Worm (Caenorhabditis elegans) whole organism, L1 larva: Measurements from ENCODE around the gene Y42A5A.5.

ENCODE experiments used
- C34B4.2 ChIP-seq: sonication (generic microtip); optimal IDR thresholded peaks from 2 replicates; lab custom pipeline; 2017; ENCODE audit warnings: mild to moderate bottlenecking, missing genetic modification characterization, missing compliant biosample characterization
- F16B12.6 ChIP-seq: fragments of 150-350 bp; optimal IDR thresholded peaks from 2 replicates; lab custom pipeline; 2014; ENCODE audit warnings: missing biosample characterization, missing genetic modification characterization
- aha-1 ChIP-seq: fragments of 150-350 bp; optimal IDR thresholded peaks from 2 replicates; lab custom pipeline; 2014; ENCODE audit warnings: missing biosample characterization, missing genetic modification characterization
- blmp-1 ChIP-seq: fragments of 150-350 bp; optimal IDR thresholded peaks from 2 replicates; lab custom pipeline; 2014; ENCODE audit warnings: missing biosample characterization, missing genetic modification characterization
- ceh-63 ChIP-seq: fragments of 200-800 bp; sonication (Bioruptor generic); optimal IDR thresholded peaks from 2 replicates; lab custom pipeline; 2018; ENCODE audit warnings: mild to moderate bottlenecking, missing genetic modification characterization, missing compliant biosample characterization
- ceh-90 ChIP-seq: sonication (generic microtip); optimal IDR thresholded peaks from 2 replicates; lab custom pipeline; 2016; ENCODE audit warnings: missing genetic modification characterization, missing compliant biosample characterization
- ces-1 ChIP-seq: fragments of 150-350 bp; optimal IDR thresholded peaks from 2 replicates; lab custom pipeline; 2014; ENCODE audit warnings: missing biosample characterization, missing genetic modification reagents, missing genetic modification characterization
- dsc-1 ChIP-seq: sonication (generic microtip); optimal IDR thresholded peaks from 2 replicates; lab custom pipeline; 2016; ENCODE audit warnings: mild to moderate bottlenecking, missing genetic modification characterization, missing compliant biosample characterization
- efl-1 ChIP-seq, 4 experiments: fragments of 150-350 bp; optimal IDR thresholded peaks in 3 of 4; peaks in 1 of 4; 1 replicate in 1 of 4; 2 replicates in 3 of 4; lab custom pipeline; 2014; ENCODE audit warnings: missing biosample characterization in 2 of 4, missing genetic modification characterization in 2 of 4, missing genetic modification reagents in 2 of 4
- efl-3 ChIP-seq: fragments of 200-800 bp; sonication (Bioruptor generic); optimal IDR thresholded peaks from 2 replicates; lab custom pipeline; 2018; ENCODE audit warnings: mild to moderate bottlenecking, missing genetic modification characterization, missing compliant biosample characterization
- egl-27 ChIP-seq, 2 experiments: fragments of 150-350 bp in 1 of 2; sonication (generic microtip); optimal IDR thresholded peaks; 3 replicates each; lab custom pipeline; 2017 to 2018; ENCODE audit warnings: missing biosample characterization in 2 of 2, missing genetic modification characterization in 2 of 2, missing genetic modification reagents in 2 of 2
- elt-2 ChIP-seq: sonication (generic microtip); optimal IDR thresholded peaks from 2 replicates; lab custom pipeline; 2016; ENCODE audit warnings: missing genetic modification characterization, mild to moderate bottlenecking, inconsistent platforms, missing compliant biosample characterization, missing genetic modification reagents
- fkh-4 ChIP-seq: sonication (generic microtip); optimal IDR thresholded peaks from 2 replicates; lab custom pipeline; 2016; ENCODE audit warnings: missing compliant biosample characterization, missing genetic modification characterization, borderline replicate concordance
- fkh-8 ChIP-seq: sonication (generic microtip); optimal IDR thresholded peaks from 2 replicates; lab custom pipeline; 2016; ENCODE audit warnings: mild to moderate bottlenecking, missing genetic modification characterization, missing compliant biosample characterization
- fos-1 ChIP-seq: fragments of 150-350 bp; optimal IDR thresholded peaks from 2 replicates; lab custom pipeline; 2014; ENCODE audit warnings: missing biosample characterization, missing genetic modification characterization
- grh-1 ChIP-seq: fragments of 200-800 bp; sonication (Bioruptor generic); IDR thresholded peaks from 2 replicates; pipeline ENCODE4 v1.3.6; 2022; ENCODE audit warnings: missing genetic modification reagents, missing genetic modification characterization, missing compliant biosample characterization
- hlh-17 ChIP-seq: fragments of 200-800 bp; sonication (Bioruptor generic); optimal IDR thresholded peaks from 2 replicates; lab custom pipeline; 2018; ENCODE audit warnings: missing genetic modification characterization, mild to moderate bottlenecking, missing compliant biosample characterization, moderate library complexity, borderline replicate concordance
- isw-1 ChIP-seq: fragments of 200-800 bp; sonication (Bioruptor generic); IDR thresholded peaks from 2 replicates; pipeline ENCODE4 v1.3.6; 2022; ENCODE audit warnings: missing genetic modification characterization, missing compliant biosample characterization
- lin-13 ChIP-seq: fragments of 150-350 bp; optimal IDR thresholded peaks from 2 replicates; lab custom pipeline; 2014; ENCODE audit warnings: missing biosample characterization, missing genetic modification reagents, missing genetic modification characterization
- lin-14 ChIP-seq: fragments of 200-800 bp; sonication (Bioruptor generic); optimal IDR thresholded peaks from 2 replicates; lab custom pipeline; 2018; ENCODE audit warnings: mild to moderate bottlenecking, missing genetic modification characterization, moderate library complexity, missing compliant biosample characterization
- lin-15B ChIP-seq: fragments of 150-350 bp; sonication (generic microtip); optimal IDR thresholded peaks from 3 replicates; lab custom pipeline; 2014; ENCODE audit warnings: missing biosample characterization, missing genetic modification characterization
- lin-35 ChIP-seq, 2 experiments: fragments of 150-350 bp; optimal IDR thresholded peaks; 2 replicates each; lab custom pipeline; 2014; ENCODE audit warnings: missing biosample characterization in 2 of 2, missing genetic modification characterization in 2 of 2, missing genetic modification reagents in 2 of 2
- lsy-2 ChIP-seq, 2 experiments: fragments of 150-350 bp; optimal IDR thresholded peaks; 2 replicates each; lab custom pipeline; 2014; ENCODE audit warnings: missing biosample characterization in 2 of 2, missing genetic modification characterization in 2 of 2
- mab-9 ChIP-seq: fragments of 200-800 bp; sonication (Bioruptor generic); IDR thresholded peaks from 2 replicates; pipeline ENCODE4 v1.3.6; 2022; ENCODE audit warnings: missing genetic modification reagents, missing genetic modification characterization, missing compliant biosample characterization
- mdl-1 ChIP-seq, 2 experiments: fragments of 150-350 bp; optimal IDR thresholded peaks; 2 replicates each; lab custom pipeline; 2014 to 2017; ENCODE audit warnings: missing biosample characterization in 2 of 2, missing genetic modification characterization in 2 of 2, inconsistent platforms in 1 of 2
- mep-1 ChIP-seq: fragments of 150-350 bp; optimal IDR thresholded peaks from 2 replicates; lab custom pipeline; 2014; ENCODE audit warnings: missing biosample characterization, missing genetic modification characterization
- nhr-11 ChIP-seq: fragments of 150-350 bp; optimal IDR thresholded peaks from 2 replicates; lab custom pipeline; 2014; ENCODE audit warnings: missing biosample characterization, missing genetic modification characterization
- nhr-12 ChIP-seq: sonication (generic microtip); optimal IDR thresholded peaks from 2 replicates; lab custom pipeline; 2017; ENCODE audit warnings: missing biosample characterization, missing genetic modification characterization
- nhr-19 ChIP-seq: fragments of 200-800 bp; sonication (Bioruptor generic); conservative IDR thresholded peaks from 2 replicates; pipeline ENCODE4 v1.3.6; 2022; ENCODE audit warnings: missing genetic modification characterization, missing compliant biosample characterization
- nhr-20 ChIP-seq: sonication (generic microtip); optimal IDR thresholded peaks from 2 replicates; lab custom pipeline; 2016; ENCODE audit warnings: mild to moderate bottlenecking, missing genetic modification characterization, missing compliant biosample characterization
- nhr-237 ChIP-seq: fragments of 150-350 bp; optimal IDR thresholded peaks from 2 replicates; lab custom pipeline; 2014; ENCODE audit warnings: missing biosample characterization, missing genetic modification characterization
- nhr-71 ChIP-seq: sonication (generic microtip); optimal IDR thresholded peaks from 2 replicates; lab custom pipeline; 2016; ENCODE audit warnings: mild to moderate bottlenecking, missing genetic modification characterization, moderate library complexity, missing compliant biosample characterization
- nhr-76 ChIP-seq: sonication (generic microtip); optimal IDR thresholded peaks from 2 replicates; lab custom pipeline; 2017; ENCODE audit warnings: missing biosample characterization, missing genetic modification characterization
- nhr-85 ChIP-seq: sonication (generic microtip); peaks from one replicate; lab custom pipeline; 2016; ENCODE audit warnings: missing genetic modification characterization, inconsistent platforms, missing compliant biosample characterization
- pag-3 ChIP-seq: sonication (generic microtip); optimal IDR thresholded peaks from 2 replicates; lab custom pipeline; 2017; ENCODE audit warnings: missing genetic modification characterization, mild to moderate bottlenecking, missing compliant biosample characterization, antibody characterized with exemption, borderline replicate concordance; ENCODE audit not compliant: insufficient read depth
- pax-3 ChIP-seq: fragments of 200-800 bp; sonication (Bioruptor generic); optimal IDR thresholded peaks from 2 replicates; lab custom pipeline; 2018; ENCODE audit warnings: mild to moderate bottlenecking, missing genetic modification characterization, moderate library complexity, missing compliant biosample characterization
- rnt-1 ChIP-seq: sonication (generic microtip); optimal IDR thresholded peaks from 2 replicates; lab custom pipeline; 2016; ENCODE audit warnings: mild to moderate bottlenecking, missing genetic modification characterization, moderate library complexity, missing compliant biosample characterization
- skn-1 ChIP-seq: fragments of 150-350 bp; optimal IDR thresholded peaks from 2 replicates; lab custom pipeline; 2014; ENCODE audit warnings: missing biosample characterization, missing genetic modification characterization
- snu-23 ChIP-seq: sonication (generic microtip); optimal IDR thresholded peaks from 2 replicates; lab custom pipeline; 2016; ENCODE audit warnings: missing genetic modification characterization, missing compliant biosample characterization
- sup-37 ChIP-seq: fragments of 200-800 bp; sonication (Bioruptor generic); optimal IDR thresholded peaks from 2 replicates; lab custom pipeline; 2018; ENCODE audit warnings: mild to moderate bottlenecking, missing genetic modification characterization, missing compliant biosample characterization
- swsn-7 ChIP-seq: sonication (generic microtip); optimal IDR thresholded peaks from 2 replicates; lab custom pipeline; 2016; ENCODE audit warnings: missing genetic modification characterization, missing compliant biosample characterization
- tbx-2 ChIP-seq: sonication (generic microtip); optimal IDR thresholded peaks from 2 replicates; lab custom pipeline; 2016; ENCODE audit warnings: missing genetic modification characterization, missing compliant biosample characterization
- tlp-1 ChIP-seq: fragments of 150-350 bp; optimal IDR thresholded peaks from 2 replicates; lab custom pipeline; 2014; ENCODE audit warnings: missing biosample characterization, missing genetic modification characterization
- unc-62 ChIP-seq: fragments of 150-350 bp; optimal IDR thresholded peaks from 2 replicates; lab custom pipeline; 2014; ENCODE audit warnings: missing biosample characterization, missing genetic modification reagents, missing genetic modification characterization
- zag-1 ChIP-seq: fragments of 150-350 bp; optimal IDR thresholded peaks from 2 replicates; lab custom pipeline; 2014; ENCODE audit warnings: missing biosample characterization, missing genetic modification characterization
- zip-4 ChIP-seq: fragments of 200-800 bp; sonication (Bioruptor generic); optimal IDR thresholded peaks from 2 replicates; lab custom pipeline; 2018; ENCODE audit warnings: mild to moderate bottlenecking, missing genetic modification characterization, moderate library complexity, missing compliant biosample characterization
- ztf-4 ChIP-seq: fragments of 150-350 bp; optimal IDR thresholded peaks from 2 replicates; lab custom pipeline; 2014; ENCODE audit warnings: missing biosample characterization, missing genetic modification characterization

Gene Y42A5A.5

ce11 chrV:11140326-11140725 is 30.8 kb upstream of the Y42A5A.5 start:
- peak; percentile 16 for TF ChIP-seq swsn-7 (tag; lab: Kevin White, UChicago)
- TF ChIP-seq nhr-12 (tag; lab: Kevin White, UChicago): no peak
- TF ChIP-seq efl-1 (optimal IDR thresholded peaks at IDR 0.05; lab: Kevin White, UChicago): peak in 1 of 2 experiments; percentile 25
- no peak for TF ChIP-seq efl-1 (GFP tag; optimal IDR thresholded peaks at IDR 0.05 in 1 of 2; lab: Kevin White, UChicago)
- no peak for TF ChIP-seq mab-9
- TF ChIP-seq skn-1 (tag; lab: Kevin White, UChicago): no peak
- no peak for TF ChIP-seq pax-3 (tag; lab: Kevin White, UChicago)
- TF ChIP-seq grh-1 (GFP tag; lab: Robert Waterston, UW): no peak
- TF ChIP-seq ceh-90 (tag; lab: Kevin White, UChicago): no peak
- TF ChIP-seq nhr-71 (tag; lab: Kevin White, UChicago): peak; percentile 48
- peak in 1 of 2 experiments; percentile 47 for TF ChIP-seq lsy-2 (tag; optimal IDR thresholded peaks at IDR 0.05; lab: Kevin White, UChicago)
- peak; percentile 32 for TF ChIP-seq tbx-2 (tag; lab: Kevin White, UChicago)
- TF ChIP-seq dsc-1 (tag; lab: Kevin White, UChicago): peak; percentile 50
- TF ChIP-seq hlh-17 (GFP tag; lab: Kevin White, UChicago): no peak
- TF ChIP-seq lin-15B (tag; lab: Kevin White, UChicago): no peak
- peak; percentile 22 for TF ChIP-seq blmp-1 (tag; lab: Kevin White, UChicago)
- no peak for TF ChIP-seq elt-2 (tag; lab: Kevin White, UChicago)
- peak; percentile 3 for TF ChIP-seq nhr-85 (tag; lab: Kevin White, UChicago)
- peak; percentile 44 for TF ChIP-seq nhr-20 (tag; lab: Kevin White, UChicago)
- TF ChIP-seq ces-1: no peak
- TF ChIP-seq lin-35 (GFP tag; optimal IDR thresholded peaks at IDR 0.05; lab: Kevin White, UChicago): peak in 1 of 2 experiments; percentile 6
- no peak for TF ChIP-seq efl-3 (GFP tag; lab: Kevin White, UChicago)
- no peak for TF ChIP-seq lin-13 (GFP tag; lab: Kevin White, UChicago)
- TF ChIP-seq nhr-11 (tag; lab: Kevin White, UChicago): no peak
- no peak for TF ChIP-seq ceh-63
- no peak for TF ChIP-seq nhr-76
- no peak for TF ChIP-seq fos-1
- no peak for TF ChIP-seq aha-1
- no peak for TF ChIP-seq zip-4
- peak in 1 of 2 experiments; percentile 15 for TF ChIP-seq mdl-1 (tag; optimal IDR thresholded peaks at IDR 0.05; lab: Kevin White, UChicago)
- peak; percentile 13 for TF ChIP-seq snu-23 (GFP tag; lab: Kevin White, UChicago)
- TF ChIP-seq pag-3: no peak
- no peak for TF ChIP-seq sup-37 (GFP tag; lab: Kevin White, UChicago)
- TF ChIP-seq fkh-8: peak; percentile 6
- no peak for TF ChIP-seq fkh-4 (tag; lab: Kevin White, UChicago)
- TF ChIP-seq nhr-19: no peak
- no peak for TF ChIP-seq unc-62 (GFP tag; lab: Kevin White, UChicago)
- TF ChIP-seq lin-14 (GFP tag; lab: Kevin White, UChicago): peak; percentile 84
- TF ChIP-seq egl-27 (tag; optimal IDR thresholded peaks at IDR 0.05; lab: Kevin White, UChicago): no peak
- peak; percentile 41 for TF ChIP-seq rnt-1 (tag; lab: Kevin White, UChicago)
- peak; percentile 25 for TF ChIP-seq mep-1 (tag; lab: Kevin White, UChicago)

DNA sequence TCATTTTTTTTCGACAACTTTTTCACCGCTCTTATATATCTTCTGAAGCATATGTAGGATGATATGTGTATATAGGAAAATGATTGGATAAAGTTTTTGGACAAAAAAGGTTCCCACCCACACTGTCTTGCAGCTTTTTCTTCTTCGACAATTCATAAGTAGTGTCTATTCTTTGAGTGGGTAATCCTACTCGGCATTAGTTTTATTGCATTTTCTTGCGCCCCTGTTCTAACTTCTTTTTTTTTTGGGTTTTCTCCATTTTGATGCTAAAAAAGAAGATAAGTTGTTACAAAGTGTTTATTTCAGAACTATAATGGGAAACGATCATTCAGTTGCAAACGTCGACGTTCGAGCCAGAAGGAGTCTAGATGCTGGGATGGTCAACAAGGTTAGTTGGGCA is 24.7 kb upstream of the Y42A5A.5 start, which contains the start of gene glb-3:
Gene glb-3, plus strand, starts transcription at position 301 of the 400 bp plus-strand sequence.
- no peak for TF ChIP-seq zag-1
- TF ChIP-seq nhr-85 (tag; lab: Kevin White, UChicago): no peak
- no peak for TF ChIP-seq tlp-1 (tag; lab: Kevin White, UChicago)
- no peak for TF ChIP-seq nhr-237 (tag; lab: Kevin White, UChicago)
- no peak for TF ChIP-seq isw-1 (GFP tag; lab: Robert Waterston, UW)
- TF ChIP-seq nhr-76: no peak
- TF ChIP-seq nhr-11 (tag; lab: Kevin White, UChicago): no peak
- TF ChIP-seq egl-27 (tag; optimal IDR thresholded peaks at IDR 0.05; lab: Kevin White, UChicago): no peak
- no peak for TF ChIP-seq lin-14 (GFP tag; lab: Kevin White, UChicago)
- TF ChIP-seq F16B12.6 (tag; lab: Kevin White, UChicago): no peak
- TF ChIP-seq ztf-4 (tag; lab: Kevin White, UChicago): no peak
- no peak for TF ChIP-seq C34B4.2
- no peak for TF ChIP-seq fkh-4 (tag; lab: Kevin White, UChicago)
- TF ChIP-seq lin-13 (GFP tag; lab: Kevin White, UChicago): no peak
